Fruit fly (Drosophila melanogaster) whole organism, embryonic: ENCODE data around the gene CG13403.

ENCODE experiments used
- Ada2b ChIP-seq: fragments of 200-800 bp; sonication (Bioruptor generic); IDR thresholded peaks from 2 replicates; pipeline ENCODE4 v1.3.6; 2022; ENCODE audit warnings: missing biosample characterization, missing genetic modification characterization
- Bdp1 ChIP-seq: fragments of 200-800 bp; sonication (Bioruptor generic); optimal IDR thresholded peaks from 3 replicates; lab custom pipeline; 2016; ENCODE audit warnings: missing biosample characterization, missing genetic modification characterization
- BtbVII ChIP-seq: fragments of 200-800 bp; sonication (Bioruptor generic); optimal IDR thresholded peaks from 3 replicates; lab custom pipeline; 2017; ENCODE audit warnings: missing biosample characterization, mild to moderate bottlenecking, missing genetic modification characterization
- CG12391 ChIP-seq: fragments of 200-800 bp; sonication (Bioruptor generic); optimal IDR thresholded peaks from 3 replicates; lab custom pipeline; 2018; ENCODE audit warnings: missing biosample characterization, mild to moderate bottlenecking, missing genetic modification characterization, moderate library complexity
- CG12659 ChIP-seq: fragments of 200-800 bp; sonication (Bioruptor generic); optimal IDR thresholded peaks from 3 replicates; lab custom pipeline; 2017; ENCODE audit warnings: mild to moderate bottlenecking, missing biosample characterization, missing genetic modification reagents, missing genetic modification characterization
- CG12942 ChIP-seq: fragments of 200-800 bp; sonication (Bioruptor generic); optimal IDR thresholded peaks from 3 replicates; lab custom pipeline; 2016; ENCODE audit warnings: missing biosample characterization, missing genetic modification characterization
- CG16863 ChIP-seq: fragments of 200-800 bp; sonication (Bioruptor generic); optimal IDR thresholded peaks from 3 replicates; lab custom pipeline; 2016; ENCODE audit warnings: missing biosample characterization, missing genetic modification characterization
- CG17186 ChIP-seq: fragments of 200-800 bp; sonication (Bioruptor generic); optimal IDR thresholded peaks from 3 replicates; lab custom pipeline; 2017; ENCODE audit warnings: missing biosample characterization, missing genetic modification reagents, missing genetic modification characterization
- CG17802 ChIP-seq: fragments of 200-800 bp; sonication (Bioruptor generic); optimal IDR thresholded peaks from 2 replicates; lab custom pipeline; 2018; ENCODE audit warnings: missing biosample characterization, mild to moderate bottlenecking, missing genetic modification characterization, moderate library complexity
- CG1832 ChIP-seq: fragments of 200-800 bp; sonication (Bioruptor generic); optimal IDR thresholded peaks from 2 replicates; lab custom pipeline; 2017; ENCODE audit warnings: missing biosample characterization, mild to moderate bottlenecking, missing genetic modification characterization, inconsistent platforms
- CG33213 ChIP-seq: fragments of 200-800 bp; sonication (Bioruptor generic); optimal IDR thresholded peaks from 3 replicates; lab custom pipeline; 2016; ENCODE audit warnings: missing biosample characterization, missing genetic modification characterization
- CG34376 ChIP-seq: fragments of 200-800 bp; sonication (Bioruptor generic); optimal IDR thresholded peaks from 2 replicates; lab custom pipeline; 2018; ENCODE audit warnings: missing biosample characterization, mild to moderate bottlenecking, missing genetic modification characterization
- CG6683 ChIP-seq: fragments of 200-800 bp; sonication (Bioruptor generic); optimal IDR thresholded peaks from 2 replicates; lab custom pipeline; 2017; ENCODE audit warnings: missing biosample characterization, mild to moderate bottlenecking, missing genetic modification characterization, missing genetic modification reagents
- CG7963 ChIP-seq: fragments of 200-800 bp; sonication (Bioruptor generic); IDR thresholded peaks from 3 replicates; pipeline ENCODE4 v1.3.6; 2022; ENCODE audit warnings: missing biosample characterization, missing genetic modification characterization; ENCODE audit not compliant: partially characterized antibody
- CG8359 ChIP-seq: fragments of 200-800 bp; sonication (Bioruptor generic); optimal IDR thresholded peaks from 2 replicates; lab custom pipeline; 2017; ENCODE audit warnings: missing biosample characterization, mild to moderate bottlenecking, missing genetic modification characterization, borderline replicate concordance
- CG8924 ChIP-seq: fragments of 200-800 bp; optimal IDR thresholded peaks from 3 replicates; lab custom pipeline; 2019; ENCODE audit warnings: missing biosample characterization, mild to moderate bottlenecking, missing genetic modification characterization, moderate library complexity
- CG9437 ChIP-seq: fragments of 200-800 bp; sonication (Bioruptor generic); optimal IDR thresholded peaks from 2 replicates; lab custom pipeline; 2018; ENCODE audit warnings: missing biosample characterization, mild to moderate bottlenecking, missing genetic modification characterization
- CG9817 ChIP-seq: fragments of 200-800 bp; sonication (Bioruptor generic); optimal IDR thresholded peaks from 2 replicates; lab custom pipeline; 2018; ENCODE audit warnings: missing biosample characterization, mild to moderate bottlenecking, missing genetic modification characterization, moderate library complexity
- Doc3 ChIP-seq: fragments of 200-800 bp; sonication (Bioruptor generic); IDR thresholded peaks from 3 replicates; pipeline ENCODE4 v1.3.6; 2022; ENCODE audit warnings: missing biosample characterization, missing genetic modification characterization; ENCODE audit not compliant: partially characterized antibody
- Dp ChIP-seq: fragments of 200-800 bp; sonication (Bioruptor generic); optimal IDR thresholded peaks from 2 replicates; lab custom pipeline; 2018; ENCODE audit warnings: missing biosample characterization, mild to moderate bottlenecking, missing genetic modification characterization, moderate library complexity
- Ets65A ChIP-seq: fragments of 200-800 bp; sonication (Bioruptor generic); peaks from one replicate; lab custom pipeline; 2016; ENCODE audit warnings: missing biosample characterization, missing genetic modification characterization
- H15 ChIP-seq: fragments of 200-800 bp; sonication (Bioruptor generic); IDR thresholded peaks from 3 replicates; pipeline ENCODE4 v1.3.6; 2022; ENCODE audit warnings: missing biosample characterization, missing genetic modification characterization
- HmgZ ChIP-seq: fragments of 200-800 bp; sonication (Bioruptor generic); optimal IDR thresholded peaks from 2 replicates; lab custom pipeline; 2018; ENCODE audit warnings: missing biosample characterization, mild to moderate bottlenecking, missing genetic modification characterization
- Hmr ChIP-seq: fragments of 200-800 bp; sonication (Bioruptor generic); optimal IDR thresholded peaks from 3 replicates; lab custom pipeline; 2017; ENCODE audit warnings: mild to moderate bottlenecking, missing biosample characterization, missing genetic modification reagents, missing genetic modification characterization
- Hr39 ChIP-seq: fragments of >200 bp; optimal IDR thresholded peaks from 2 replicates; lab custom pipeline; 2017
- Lim3 ChIP-seq: fragments of 200-800 bp; sonication (Bioruptor generic); IDR thresholded peaks from 2 replicates; pipeline ENCODE4 v1.3.6; 2022; ENCODE audit warnings: missing biosample characterization, missing genetic modification characterization
- MESR4 ChIP-seq: fragments of 200-800 bp; sonication (Bioruptor generic); optimal IDR thresholded peaks from 2 replicates; lab custom pipeline; 2018; ENCODE audit warnings: missing biosample characterization, mild to moderate bottlenecking, missing genetic modification characterization, moderate library complexity
- Mrtf ChIP-seq: fragments of 200-800 bp; sonication (Bioruptor generic); IDR thresholded peaks from 3 replicates; pipeline ENCODE4 v1.3.6; 2022; ENCODE audit warnings: missing biosample characterization, missing genetic modification characterization
- Nf-YB ChIP-seq: fragments of 200-800 bp; sonication (Bioruptor generic); optimal IDR thresholded peaks from 3 replicates; lab custom pipeline; 2019; ENCODE audit warnings: missing biosample characterization, mild to moderate bottlenecking, missing genetic modification characterization, moderate library complexity
- TFAM ChIP-seq: fragments of 200-800 bp; sonication (Bioruptor generic); optimal IDR thresholded peaks from 2 replicates; lab custom pipeline; 2017; ENCODE audit warnings: missing biosample characterization, missing genetic modification characterization, inconsistent platforms
- amos ChIP-seq: fragments of 200-800 bp; sonication (Bioruptor generic); IDR thresholded peaks from 2 replicates; pipeline ENCODE4 v1.3.6; 2022; ENCODE audit warnings: missing biosample characterization, missing genetic modification characterization; ENCODE audit not compliant: partially characterized antibody
- ash1 ChIP-seq: fragments of 200-800 bp; sonication (Bioruptor generic); optimal IDR thresholded peaks from 2 replicates; lab custom pipeline; 2018; ENCODE audit warnings: missing biosample characterization, mild to moderate bottlenecking, missing genetic modification characterization
- cas ChIP-seq: fragments of 200-800 bp; sonication (Bioruptor generic); IDR thresholded peaks from 2 replicates; pipeline ENCODE4 v1.3.6; 2022; ENCODE audit warnings: missing biosample characterization, missing genetic modification characterization
- ci ChIP-seq: fragments of 200-800 bp; sonication (Bioruptor generic); IDR thresholded peaks from 3 replicates; pipeline ENCODE4 v1.3.6; 2022; ENCODE audit warnings: missing biosample characterization, missing genetic modification characterization
- corto ChIP-seq: fragments of 200-800 bp; sonication (Bioruptor generic); optimal IDR thresholded peaks from 2 replicates; lab custom pipeline; 2016; ENCODE audit warnings: missing biosample characterization, mild to moderate bottlenecking, missing genetic modification characterization, moderate library complexity
- dati ChIP-seq: fragments of 200-800 bp; sonication (Bioruptor generic); IDR thresholded peaks from 2 replicates; pipeline ENCODE4 v1.3.6; 2022; ENCODE audit warnings: missing biosample characterization, missing genetic modification characterization
- dmrt99B ChIP-seq: fragments of 200-800 bp; sonication (Bioruptor generic); optimal IDR thresholded peaks from 2 replicates; lab custom pipeline; 2018; ENCODE audit warnings: missing biosample characterization, mild to moderate bottlenecking, missing genetic modification characterization, moderate library complexity
- gsb-n ChIP-seq: fragments of 200-800 bp; sonication (Bioruptor generic); optimal IDR thresholded peaks from 3 replicates; lab custom pipeline; 2018; ENCODE audit warnings: missing biosample characterization, mild to moderate bottlenecking, missing genetic modification characterization
- h ChIP-seq: fragments of >200 bp; optimal IDR thresholded peaks from 2 replicates; lab custom pipeline; 2017
- inv ChIP-seq: fragments of 200-800 bp; sonication (Bioruptor generic); IDR thresholded peaks from 2 replicates; pipeline ENCODE4 v1.3.6; 2022; ENCODE audit warnings: missing biosample characterization, missing genetic modification characterization; ENCODE audit not compliant: partially characterized antibody
- jumu ChIP-seq: fragments of 200-800 bp; sonication (Bioruptor generic); optimal IDR thresholded peaks from 3 replicates; lab custom pipeline; 2016; ENCODE audit warnings: missing biosample characterization, missing genetic modification characterization
- ken ChIP-seq: fragments of 200-800 bp; sonication (Bioruptor generic); IDR thresholded peaks from 3 replicates; pipeline ENCODE4 v1.3.6; 2022; ENCODE audit warnings: missing biosample characterization, missing genetic modification characterization
- nerfin-2 ChIP-seq: fragments of 200-800 bp; sonication (Bioruptor generic); IDR thresholded peaks from 2 replicates; pipeline ENCODE4 v1.3.6; 2022; ENCODE audit warnings: missing biosample characterization, missing genetic modification characterization; ENCODE audit not compliant: partially characterized antibody
- nom ChIP-seq: fragments of 200-800 bp; sonication (Bioruptor generic); optimal IDR thresholded peaks from 2 replicates; lab custom pipeline; 2017; ENCODE audit warnings: missing biosample characterization, missing genetic modification characterization, mild to moderate bottlenecking, moderate library complexity, missing genetic modification reagents
- odd ChIP-seq: fragments of 200-800 bp; sonication (Bioruptor generic); optimal IDR thresholded peaks from 2 replicates; lab custom pipeline; 2017; ENCODE audit warnings: missing biosample characterization, mild to moderate bottlenecking, missing genetic modification characterization
- otp ChIP-seq: fragments of 200-800 bp; sonication (Bioruptor generic); IDR thresholded peaks from 3 replicates; pipeline ENCODE4, ENCODE4 v1.3.6; 2022; ENCODE audit warnings: missing biosample characterization, missing genetic modification characterization
- shn ChIP-seq: fragments of 200-800 bp; sonication (Bioruptor generic); optimal IDR thresholded peaks from 3 replicates; lab custom pipeline; 2016; ENCODE audit warnings: missing biosample characterization, missing genetic modification characterization
- tap ChIP-seq: fragments of 200-800 bp; optimal IDR thresholded peaks from 3 replicates; lab custom pipeline; 2019; ENCODE audit warnings: missing biosample characterization, mild to moderate bottlenecking, missing genetic modification characterization, moderate library complexity
- tin ChIP-seq: fragments of 200-800 bp; sonication (Bioruptor generic); optimal IDR thresholded peaks from 3 replicates; lab custom pipeline; 2016; ENCODE audit warnings: missing biosample characterization, missing genetic modification characterization
- zen2 ChIP-seq: fragments of 200-800 bp; sonication (Bioruptor generic); IDR thresholded peaks from 3 replicates; pipeline ENCODE4 v1.3.6; 2022; ENCODE audit warnings: missing biosample characterization, missing genetic modification characterization; ENCODE audit not compliant: partially characterized antibody

The CG13403 gene

dm6 chrX:14237873-14238394 lies 46.1 kb upstream of the CG13403 start, which contains the start of the genes Fbxl4 and Dus2 (continued):
- TF ChIP-seq CG33213 (peak; percentile 86), CG8924 (tag; lab: Kevin White, UChicago) (peak; percentile 93), BtbVII (GFP tag; lab: Kevin White, UChicago) (peak; percentile 78), ash1 (GFP tag; lab: Kevin White, UChicago) (peak; percentile 3), CG16863 (GFP tag; lab: Kevin White, UChicago) (peak; percentile 91), tin (GFP tag; lab: Kevin White, UChicago) (peak; percentile 97), CG12659 (peak; percentile 94), CG17802 (tag; lab: Kevin White, UChicago) (peak; percentile 77), jumu (GFP tag; lab: Kevin White, UChicago) (peak; percentile 91), Hr39 (lab: Kevin White, UChicago) (no peak), Hmr (GFP tag; lab: Kevin White, UChicago) (peak; percentile 88), Lim3 (peak; percentile 61; the same call in 1 of the 2 replicates), otp (GFP tag; lab: Robert Waterston, UW) (peak; percentile 93), CG6683 (peak; percentile 75), CG9437 (GFP tag; lab: Kevin White, UChicago) (peak; percentile 84), corto (GFP tag; lab: Kevin White, UChicago) (no peak), HmgZ (tag; lab: Kevin White, UChicago) (peak; percentile 93), ken (peak; percentile 96), Doc3 (GFP tag; lab: Robert Waterston, UW) (0 out of 3 replicates have a peak, but pooled peaks have one; percentile 25), CG17186 (peak; percentile 66), h (lab: Kevin White, UChicago) (no peak), Ets65A (GFP tag; lab: Kevin White, UChicago) (peak; percentile 99), CG9817 (peak; percentile 91), cas (GFP tag; lab: Robert Waterston, UW) (peak; percentile 79), tap (peak; percentile 78), MESR4 (GFP tag; lab: Kevin White, UChicago) (no peak), dmrt99B (tag; lab: Kevin White, UChicago) (peak; percentile 90), CG1832 (GFP tag; lab: Kevin White, UChicago) (no peak), CG12391 (tag; lab: Kevin White, UChicago) (peak; percentile 94), TFAM (GFP tag; lab: Kevin White, UChicago) (peak; percentile 62), inv (GFP tag; lab: Robert Waterston, UW) (peak; percentile 26; the same call in 1 of the 2 replicates), CG12942 (GFP tag; lab: Kevin White, UChicago) (peak; percentile 91), Dp (GFP tag; lab: Kevin White, UChicago) (peak; percentile 27), Mrtf (GFP tag; lab: Robert Waterston, UW) (peak; percentile 92), CG8359 (GFP tag; lab: Kevin White, UChicago) (peak; percentile 75), nerfin-2 (GFP tag; lab: Robert Waterston, UW) (no peak), gsb-n (tag; lab: Kevin White, UChicago) (peak; percentile 75), Nf-YB (GFP tag; lab: Kevin White, UChicago) (peak; percentile 70), Ada2b (GFP tag; lab: Robert Waterston, UW) (peak; percentile 94), ci (GFP tag; lab: Robert Waterston, UW) (peak; percentile 94), dati (GFP tag; lab: Robert Waterston, UW) (peak; percentile 85), shn (peak; percentile 94), zen2 (no peak), Bdp1 (peak; percentile 81), CG34376 (peak; percentile 87), odd (GFP tag; lab: Kevin White, UChicago) (peak; percentile 72), H15 (GFP tag; lab: Robert Waterston, UW) (peak; percentile 91), nom (GFP tag; lab: Kevin White, UChicago) (peak; percentile 66), CG7963 (GFP tag; lab: Robert Waterston, UW) (no peak; the same call in 2 of the 3 replicates), amos (GFP tag; lab: Robert Waterston, UW) (peak; percentile 38; the same call in 1 of the 2 replicates)
